Worm (Caenorhabditis elegans) whole organism, young adult: ENCODE results near the gene F54B3.4.

Source experiments
- B0019.2 ChIP-seq: fragments of 200-800 bp; sonication (Bioruptor generic); conservative IDR thresholded peaks from 2 replicates; pipeline ENCODE4 v1.3.6; 2022; ENCODE audit warnings: missing genetic modification reagents, missing genetic modification characterization, missing compliant biosample characterization
- B0035.1 ChIP-seq: sonication (generic microtip); optimal IDR thresholded peaks from 2 replicates; lab custom pipeline; 2016; ENCODE audit warnings: missing genetic modification characterization, mild to moderate bottlenecking, missing compliant biosample characterization, missing genotype, missing genetic modification reagents
- B0336.3 ChIP-seq: fragments of 200-800 bp; sonication (Bioruptor generic); IDR thresholded peaks from 2 replicates; pipeline ENCODE4 v1.3.6; 2022; ENCODE audit warnings: missing genetic modification characterization, missing compliant biosample characterization
- D2030.7 ChIP-seq: fragments of 200-800 bp; sonication (Bioruptor generic); IDR thresholded peaks from 2 replicates; pipeline ENCODE4 v1.3.6; 2022; ENCODE audit warnings: missing genetic modification reagents, missing genetic modification characterization, missing compliant biosample characterization
- F10E7.11 ChIP-seq: sonication (generic microtip); optimal IDR thresholded peaks from 2 replicates; lab custom pipeline; 2017; ENCODE audit warnings: mild to moderate bottlenecking, missing genetic modification characterization, moderate library complexity, missing compliant biosample characterization
- F23B12.7 ChIP-seq: sonication (generic microtip); optimal IDR thresholded peaks from 2 replicates; lab custom pipeline; 2017; ENCODE audit warnings: missing genetic modification characterization, mild to moderate bottlenecking, missing compliant biosample characterization, antibody characterized with exemption, moderate library complexity; ENCODE audit not compliant: insufficient read depth
- F33H1.4 ChIP-seq: fragments of 200-800 bp; sonication (Bioruptor generic); IDR thresholded peaks from 2 replicates; pipeline ENCODE4 v1.3.6; 2022; ENCODE audit warnings: missing genetic modification reagents, missing genetic modification characterization, missing compliant biosample characterization
- F49E8.2 ChIP-seq: sonication (generic microtip); optimal IDR thresholded peaks from 3 replicates; lab custom pipeline; 2017; ENCODE audit warnings: missing genetic modification characterization, mild to moderate bottlenecking, missing compliant biosample characterization, antibody characterized with exemption, moderate library complexity; ENCODE audit not compliant: insufficient read depth
- F57A8.1 ChIP-seq: fragments of 200-800 bp; sonication (Bioruptor generic); optimal IDR thresholded peaks from 2 replicates; lab custom pipeline; 2018; ENCODE audit warnings: mild to moderate bottlenecking, missing genetic modification characterization, moderate library complexity, missing compliant biosample characterization
- K11D2.4 ChIP-seq: fragments of 200-800 bp; sonication (Bioruptor generic); IDR thresholded peaks from 2 replicates; pipeline ENCODE4 v1.3.6; 2022; ENCODE audit warnings: missing genetic modification reagents, missing genetic modification characterization, missing compliant biosample characterization
- T26A5.8 ChIP-seq: sonication (generic microtip); optimal IDR thresholded peaks from 2 replicates; lab custom pipeline; 2016; ENCODE audit warnings: missing genetic modification characterization, missing compliant biosample characterization
- Y67H2A.10 ChIP-seq: fragments of 200-800 bp; sonication (Bioruptor generic); conservative IDR thresholded peaks from 2 replicates; pipeline ENCODE4 v1.3.6; 2022; ENCODE audit warnings: missing genetic modification reagents, missing genetic modification characterization, missing compliant biosample characterization
- Y79H2A.3 ChIP-seq: fragments of 200-800 bp; sonication (Bioruptor generic); conservative IDR thresholded peaks from 2 replicates; pipeline ENCODE4 v1.3.6; 2022; ENCODE audit warnings: missing genetic modification reagents, missing genetic modification characterization, missing compliant biosample characterization
- ama-1 ChIP-seq, 3 experiments: fragments of 150-350 bp in 1 of 3; sonication (generic microtip) in 2 of 3; optimal IDR thresholded peaks; 2 replicates each; lab custom pipeline; 2014 to 2018; ENCODE audit warnings: missing biosample characterization in 2 of 3, missing genetic modification characterization in 2 of 3, missing genetic modification reagents in 2 of 3
- athp-1 ChIP-seq: sonication (generic microtip); optimal IDR thresholded peaks from 2 replicates; lab custom pipeline; 2017; ENCODE audit warnings: mild to moderate bottlenecking, missing genetic modification characterization, missing compliant biosample characterization
- ccch-3 ChIP-seq: fragments of 200-800 bp; sonication (Bioruptor generic); optimal IDR thresholded peaks from 2 replicates; lab custom pipeline; 2018; ENCODE audit warnings: mild to moderate bottlenecking, missing genetic modification characterization, missing compliant biosample characterization
- cebp-1 ChIP-seq, 2 experiments: fragments of 200-800 bp in 1 of 2; sonication (Bioruptor generic) in 1 of 2; sonication (generic microtip) in 1 of 2; IDR thresholded peaks in 1 of 2; optimal IDR thresholded peaks in 1 of 2; 2 replicates each; pipeline versions ENCODE4 v1.3.6 to Lab custom; 2017 to 2022; ENCODE audit warnings: missing compliant biosample characterization in 2 of 2, missing genetic modification characterization in 2 of 2, mild to moderate bottlenecking in 1 of 2, missing genetic modification reagents in 1 of 2, moderate library complexity in 1 of 2
- ceh-100 ChIP-seq: fragments of 200-800 bp; sonication (Bioruptor generic); IDR thresholded peaks from 2 replicates; pipeline ENCODE4 v1.3.6; 2022; ENCODE audit warnings: missing genetic modification reagents, missing genetic modification characterization, missing compliant biosample characterization
- die-1 ChIP-seq: sonication (generic microtip); optimal IDR thresholded peaks from 2 replicates; lab custom pipeline; 2016; ENCODE audit warnings: missing genotype, mild to moderate bottlenecking, missing genetic modification characterization, missing compliant biosample characterization
- him-1 ChIP-seq: sonication (generic microtip); optimal IDR thresholded peaks from 2 replicates; lab custom pipeline; 2016; ENCODE audit warnings: missing genotype, missing genetic modification reagents, missing genetic modification characterization, missing compliant biosample characterization
- lag-1 ChIP-seq: fragments of 200-800 bp; sonication (Bioruptor generic); IDR thresholded peaks from 2 replicates; pipeline ENCODE4 v1.3.6; 2022; ENCODE audit warnings: missing genetic modification reagents, missing genetic modification characterization, missing compliant biosample characterization
- lir-1 ChIP-seq: fragments of 200-800 bp; sonication (Bioruptor generic); conservative IDR thresholded peaks from 2 replicates; pipeline ENCODE4 v1.3.6; 2022; ENCODE audit warnings: missing genetic modification reagents, missing genetic modification characterization, missing compliant biosample characterization
- lsy-27 ChIP-seq: sonication (generic microtip); optimal IDR thresholded peaks from 2 replicates; lab custom pipeline; 2017; ENCODE audit warnings: missing genetic modification characterization, mild to moderate bottlenecking, missing compliant biosample characterization, antibody characterized with exemption, missing genotype, borderline replicate concordance; ENCODE audit not compliant: insufficient read depth
- mcd-1 ChIP-seq: fragments of 200-800 bp; sonication (Bioruptor generic); IDR thresholded peaks from 2 replicates; pipeline ENCODE4 v1.3.6; 2022; ENCODE audit warnings: missing genetic modification reagents, missing genetic modification characterization, missing compliant biosample characterization
- mel-28 ChIP-seq: sonication (generic microtip); optimal IDR thresholded peaks from 2 replicates; lab custom pipeline; 2016; ENCODE audit warnings: borderline replicate concordance, mild to moderate bottlenecking, missing genetic modification characterization, missing compliant biosample characterization
- mxl-1 ChIP-seq: sonication (generic microtip); optimal IDR thresholded peaks from 2 replicates; lab custom pipeline; 2016; ENCODE audit warnings: missing genetic modification characterization, missing compliant biosample characterization
- nfya-1 ChIP-seq: sonication (generic microtip); optimal IDR thresholded peaks from 2 replicates; lab custom pipeline; 2017; ENCODE audit warnings: antibody characterized with exemption, missing compliant biosample characterization, missing genetic modification characterization, borderline replicate concordance; ENCODE audit not compliant: insufficient read depth
- nhr-120 ChIP-seq: fragments of 200-800 bp; sonication (Bioruptor generic); IDR thresholded peaks from 2 replicates; pipeline ENCODE4 v1.3.6; 2022; ENCODE audit warnings: missing genetic modification characterization, missing compliant biosample characterization
- nhr-179 ChIP-seq: sonication (generic microtip); optimal IDR thresholded peaks from 2 replicates; lab custom pipeline; 2016; ENCODE audit warnings: mild to moderate bottlenecking, missing genetic modification characterization, missing compliant biosample characterization
- rcor-1 ChIP-seq: fragments of 200-800 bp; sonication (Bioruptor generic); IDR thresholded peaks from 2 replicates; pipeline ENCODE4 v1.3.6; 2022; ENCODE audit warnings: missing genetic modification reagents, missing genetic modification characterization, missing compliant biosample characterization
- zim-3 ChIP-seq: sonication (generic microtip); optimal IDR thresholded peaks from 2 replicates; lab custom pipeline; 2017; ENCODE audit warnings: mild to moderate bottlenecking, missing genetic modification characterization, moderate library complexity, missing compliant biosample characterization
- ztf-22 ChIP-seq: fragments of 200-800 bp; sonication (Bioruptor generic); optimal IDR thresholded peaks from 2 replicates; lab custom pipeline; 2018; ENCODE audit warnings: mild to moderate bottlenecking, missing genetic modification characterization, moderate library complexity, missing compliant biosample characterization
- ztf-25 ChIP-seq: fragments of 200-800 bp; sonication (Bioruptor generic); IDR thresholded peaks from 2 replicates; pipeline ENCODE4 v1.3.6; 2022; ENCODE audit warnings: missing genetic modification reagents, missing genetic modification characterization, missing compliant biosample characterization

Gene F54B3.4

ce11 chrII:10315252-10315651, 44.3 kb upstream of the F54B3.4 start, which contains the start of gene idpp-8:
idpp-8 (plus strand) TSS chrII:10315552.
- TF ChIP-seq athp-1 (tag; lab: Kevin White, UChicago), result no peak
- no peak for TF ChIP-seq Y67H2A.10 (GFP tag; lab: Robert Waterston, UW)
- no peak for TF ChIP-seq B0019.2 (GFP tag; lab: Robert Waterston, UW)

- TF ChIP-seq B0336.3 (GFP tag; lab: Robert Waterston, UW) (no peak), ccch-3 (GFP tag; lab: Kevin White, UChicago) (no peak), F33H1.4 (no peak), B0035.1 (tag; lab: Kevin White, UChicago) (no peak), Y79H2A.3 (GFP tag; lab: Robert Waterston, UW) (no peak), D2030.7 (GFP tag; lab: Robert Waterston, UW) (no peak), ama-1 (optimal IDR thresholded peaks at IDR 0.05; lab: Kevin White, UChicago) (no peak), ama-1 (GFP tag; optimal IDR thresholded peaks at IDR 0.05; lab: Kevin White, UChicago) (no peak), F57A8.1 (GFP tag; lab: Kevin White, UChicago) (no peak), mel-28 (tag; lab: Kevin White, UChicago) (no peak), K11D2.4 (GFP tag; lab: Robert Waterston, UW) (no peak), lag-1 (GFP tag; lab: Robert Waterston, UW) (no peak), die-1 (tag; lab: Kevin White, UChicago) (no peak), nhr-179 (tag; lab: Kevin White, UChicago) (no peak), nfya-1 (no peak)
- TF ChIP-seq, all 124 proteins: peak for 0
Measured at ce11 chrII:10311973-10312372, 41.0 kb upstream of the F54B3.4 start, which contains the start of gene srlf-34. srlf-34 (plus strand) TSS chrII:10312293.

- no peak for TF ChIP-seq athp-1 (tag; lab: Kevin White, UChicago)
- TF ChIP-seq K11D2.4 (GFP tag; lab: Robert Waterston, UW), result no peak
- TF ChIP-seq mcd-1 (GFP tag; lab: Robert Waterston, UW), result no peak
- no peak for TF ChIP-seq lsy-27 (tag; lab: Kevin White, UChicago)
- TF ChIP-seq mxl-1 (tag; lab: Kevin White, UChicago), result no peak
- no peak for TF ChIP-seq F49E8.2 (tag; lab: Kevin White, UChicago)
- no peak for TF ChIP-seq him-1
- TF ChIP-seq rcor-1 (GFP tag; lab: Robert Waterston, UW), result no peak
- no peak for TF ChIP-seq ztf-22 (GFP tag; lab: Kevin White, UChicago)
- TF ChIP-seq zim-3 (tag; lab: Kevin White, UChicago), result no peak
- TF ChIP-seq ceh-100 (GFP tag; lab: Robert Waterston, UW), result no peak
- TF ChIP-seq nhr-120 (GFP tag; lab: Robert Waterston, UW), result no peak
- no peak for TF ChIP-seq ztf-25 (GFP tag; lab: Robert Waterston, UW)
- no peak for TF ChIP-seq T26A5.8 (tag; lab: Kevin White, UChicago)
- TF ChIP-seq cebp-1 (GFP tag; IDR thresholded peaks at IDR 0.05; lab: Robert Waterston, UW), result no peak
- no peak for TF ChIP-seq cebp-1 (tag; optimal IDR thresholded peaks at IDR 0.05; lab: Kevin White, UChicago)
- no peak for TF ChIP-seq lir-1
- no peak for TF ChIP-seq nfya-1
- no peak for TF ChIP-seq F23B12.7 (tag; lab: Kevin White, UChicago)
- TF ChIP-seq F10E7.11 (tag; lab: Kevin White, UChicago), result no peak
- TF ChIP-seq, all 124 proteins: peak for 0
Measured at ce11 chrII:10309337-10309736, 38.3 kb upstream of the F54B3.4 start, which contains the start of gene ZK970.8. ZK970.8 (plus strand) TSS chrII:10309637.
